Fruit fly (Drosophila melanogaster): ENCODE measurements around the gene CG3168.
A peak's percentile ranks its signal among the peaks of the same experiment; 100 is the strongest.

CG3168 gene

DNA sequence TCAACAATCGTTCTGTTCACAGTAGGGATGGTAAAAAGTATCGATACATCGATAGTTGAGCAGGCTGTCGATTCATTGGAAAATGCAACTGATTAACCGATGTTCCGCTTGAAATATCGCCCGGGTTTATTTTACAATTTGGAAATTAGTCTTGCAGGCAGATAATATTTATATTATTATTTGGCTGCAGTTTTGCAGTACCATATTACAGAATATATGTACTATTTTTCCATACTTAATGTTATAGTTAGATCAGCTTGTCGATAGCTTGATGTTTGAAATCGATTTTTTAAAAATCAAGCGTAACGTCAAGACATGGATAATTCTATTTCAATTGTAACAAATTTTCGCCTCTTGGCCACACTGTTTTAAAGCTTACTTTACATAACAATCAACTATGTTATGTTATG lies 44.8 kb downstream of the CG3168 start, which contains the start of gene CG14442 (continued):
- no peak for TF ChIP-seq kni (GFP tag; optimal IDR thresholded peaks at IDR 0.05)
- no peak for TF ChIP-seq Sox102F (GFP tag; optimal IDR thresholded peaks at IDR 0.05)
- 0 out of 3 replicates have a peak, but pooled peaks have one; percentile 14 for TF ChIP-seq Aef1 (GFP tag; IDR thresholded peaks at IDR 0.05)
- peak; percentile 23 for TF ChIP-seq unpg (GFP tag; optimal IDR thresholded peaks at IDR 0.05)
- no peak for TF ChIP-seq psq (GFP tag; optimal IDR thresholded peaks at IDR 0.05)
- TF ChIP-seq unc-4 (GFP tag; IDR thresholded peaks at IDR 0.05; ENCODE audit: partially characterized antibody) = peak; percentile 93
- peak; percentile 51 for TF ChIP-seq CG13424 (tag; optimal IDR thresholded peaks at IDR 0.05)
- no peak for TF ChIP-seq H15 (GFP tag; IDR thresholded peaks at IDR 0.05)
- TF ChIP-seq CG3838 (GFP tag; optimal IDR thresholded peaks at IDR 0.05) = peak; percentile 4
- TF ChIP-seq gcm2 (GFP tag; optimal IDR thresholded peaks at IDR 0.05) = no peak
- TF ChIP-seq CG6813 (GFP tag; optimal IDR thresholded peaks at IDR 0.05) = no peak
- peak; percentile 91 for TF ChIP-seq zen2 (GFP tag; IDR thresholded peaks at IDR 0.05; ENCODE audit: partially characterized antibody)
- peak; percentile 92 for TF ChIP-seq Scr (GFP tag; IDR thresholded peaks at IDR 0.05; ENCODE audit: partially characterized antibody)
- TF ChIP-seq bcd (GFP tag; optimal IDR thresholded peaks at IDR 0.05) = no peak
- TF ChIP-seq CG7271 (tag; optimal IDR thresholded peaks at IDR 0.05) = no peak
- TF ChIP-seq nerfin-1 (tag; optimal IDR thresholded peaks at IDR 0.05) = no peak
- no peak for TF ChIP-seq ara (GFP tag; IDR thresholded peaks at IDR 0.05)
- TF ChIP-seq ERR (GFP tag; optimal IDR thresholded peaks at IDR 0.05) = no peak
- no peak for TF ChIP-seq lmd (GFP tag; IDR thresholded peaks at IDR 0.05)
- TF ChIP-seq CG12659 (GFP tag; optimal IDR thresholded peaks at IDR 0.05) = peak; percentile 64
- peak; percentile 9 for TF ChIP-seq bab2 (GFP tag; optimal IDR thresholded peaks at IDR 0.05)
- peak; percentile 59 for TF ChIP-seq slbo (GFP tag; IDR thresholded peaks at IDR 0.05)
- peak; percentile 27 for TF ChIP-seq Nf-YC (tag; optimal IDR thresholded peaks at IDR 0.05)
- no peak for TF ChIP-seq Tbp (GFP tag; optimal IDR thresholded peaks at IDR 0.05)
- TF ChIP-seq CG12071 (GFP tag; optimal IDR thresholded peaks at IDR 0.05) = no peak
- TF ChIP-seq Ravus (GFP tag; IDR thresholded peaks at IDR 0.05) = no peak
- TF ChIP-seq Mes4 (GFP tag; optimal IDR thresholded peaks at IDR 0.05) = no peak
- TF ChIP-seq pnt (GFP tag; optimal IDR thresholded peaks at IDR 0.05) = no peak
- TF ChIP-seq Camta (GFP tag; optimal IDR thresholded peaks at IDR 0.05) = no peak
- no peak for TF ChIP-seq Dad (GFP tag; optimal IDR thresholded peaks at IDR 0.05)
- no peak for TF ChIP-seq CG16779 (GFP tag; IDR thresholded peaks at IDR 0.05)
- no peak for TF ChIP-seq CG1792 (GFP tag; optimal IDR thresholded peaks at IDR 0.05)
- TF ChIP-seq CG15269 (tag; optimal IDR thresholded peaks at IDR 0.05) = peak; percentile 36
- peak; percentile 51 for TF ChIP-seq Rfx (GFP tag; IDR thresholded peaks at IDR 0.05)
- peak; percentile 9 for TF ChIP-seq CG12942 (GFP tag; optimal IDR thresholded peaks at IDR 0.05)
- no peak for TF ChIP-seq fd102C (GFP tag; optimal IDR thresholded peaks at IDR 0.05)
- peak; percentile 72 for TF ChIP-seq CG9932 (GFP tag; IDR thresholded peaks at IDR 0.05)
- peak; percentile 21 for TF ChIP-seq salm (tag; optimal IDR thresholded peaks at IDR 0.05)
- peak; percentile 18; the same call in 1 of the 2 replicates for TF ChIP-seq Xrp1 (GFP tag; IDR thresholded peaks at IDR 0.05)
- TF ChIP-seq CG15696 (tag; optimal IDR thresholded peaks at IDR 0.05) = no peak
- no peak for TF ChIP-seq pros (GFP tag; optimal IDR thresholded peaks at IDR 0.05)
- TF ChIP-seq chinmo (GFP tag; IDR thresholded peaks at IDR 0.05; ENCODE audit: partially characterized antibody) = peak; percentile 83
- peak; percentile 29 for TF ChIP-seq CG8924 (tag; optimal IDR thresholded peaks at IDR 0.05)
- TF ChIP-seq CG11085 (GFP tag; IDR thresholded peaks at IDR 0.05) = no peak
- TF ChIP-seq Mad (GFP tag; optimal IDR thresholded peaks at IDR 0.05) = peak; percentile 26
- TF ChIP-seq CG6175 (GFP tag; IDR thresholded peaks at IDR 0.05) = no peak
- no peak for TF ChIP-seq sc (optimal IDR thresholded peaks at IDR 0.05)
- no peak for TF ChIP-seq sc (GFP tag; optimal IDR thresholded peaks at IDR 0.05)
- TF ChIP-seq PHDP (tag; optimal IDR thresholded peaks at IDR 0.05) = peak; percentile 20
- TF ChIP-seq CG18476 (GFP tag; optimal IDR thresholded peaks at IDR 0.05) = peak; percentile 17
- TF ChIP-seq CHES-1-like (GFP tag; optimal IDR thresholded peaks at IDR 0.05) = no peak
- peak; percentile 4 for TF ChIP-seq crc (GFP tag; optimal IDR thresholded peaks at IDR 0.05)

Data from whole organism, embryonic.